Worm (Caenorhabditis elegans): ENCODE data around the gene dpyd-1.

ce11 chrX:5517063-5517462 lies 49.4 kb downstream of the dpyd-1 start, which contains the start of gene T23F2.5:
- TF ChIP-seq elt-1 (tag; optimal IDR thresholded peaks at IDR 0.05; ENCODE audit: borderline replicate concordance, insufficient read depth), result no peak
- no peak for TF ChIP-seq snpc-4 (tag; optimal IDR thresholded peaks at IDR 0.05)
- TF ChIP-seq sptf-1 (tag; optimal IDR thresholded peaks at IDR 0.05), result no peak
- no peak for TF ChIP-seq unc-62 (GFP tag; optimal IDR thresholded peaks at IDR 0.05)
- TF ChIP-seq nhr-237 (tag; optimal IDR thresholded peaks at IDR 0.05), result no peak
- TF ChIP-seq unc-39 (tag; optimal IDR thresholded peaks at IDR 0.05), result no peak
- TF ChIP-seq ces-1 (GFP tag; optimal IDR thresholded peaks at IDR 0.05), result no peak
- TF ChIP-seq flh-1 (GFP tag; optimal IDR thresholded peaks at IDR 0.05), result no peak
- TF ChIP-seq lin-13 (tag; optimal IDR thresholded peaks at IDR 0.05), result no peak

All from whole organism, mixed stage, embryonic.